Worm (Caenorhabditis elegans): ENCODE results near the gene Y82E9BR.6.

Gene Y82E9BR.6

ce11 chrIII:1380535-1381274 lies at the start of gene Y82E9BR.6, which contains the start of gene pals-21:
Gene Y82E9BR.6, plus strand, starts transcription at chrIII:1381224.
Gene pals-21, minus strand, starts transcription at chrIII:1380635.
- TF ChIP-seq ets-5 (GFP tag; IDR thresholded peaks at IDR 0.05) = no peak
- no peak for TF ChIP-seq efl-1 (optimal IDR thresholded peaks at IDR 0.05)
- TF ChIP-seq efl-1 (GFP tag; optimal IDR thresholded peaks at IDR 0.05 in 1 of 2) = peak in 1 of 2 experiments; percentile 52

- no peak for TF ChIP-seq F16B12.6 (tag; optimal IDR thresholded peaks at IDR 0.05)
- no peak for TF ChIP-seq unc-62 (GFP tag; optimal IDR thresholded peaks at IDR 0.05)
- no peak for TF ChIP-seq elt-3 (tag; optimal IDR thresholded peaks at IDR 0.05)
- no peak for TF ChIP-seq lin-14 (GFP tag; optimal IDR thresholded peaks at IDR 0.05)
- peak; percentile 23 for TF ChIP-seq elt-2 (tag; optimal IDR thresholded peaks at IDR 0.05)
- no peak for TF ChIP-seq lin-13 (GFP tag; optimal IDR thresholded peaks at IDR 0.05)
- TF ChIP-seq efl-3 (GFP tag; optimal IDR thresholded peaks at IDR 0.05) = no peak
- no peak for TF ChIP-seq mef-2 (tag; optimal IDR thresholded peaks at IDR 0.05)
Measured at ce11 chrIII:1331894-1332293, 49.1 kb upstream of the Y82E9BR.6 start, which contains the start of gene Y82E9BL.19. Gene Y82E9BL.19, plus strand, starts transcription at chrIII:1332016.

- TF ChIP-seq nhr-76 (tag; optimal IDR thresholded peaks at IDR 0.05) (no peak), sox-4 (tag; optimal IDR thresholded peaks at IDR 0.05) (no peak), isw-1 (GFP tag; IDR thresholded peaks at IDR 0.05) (no peak), vab-15 (tag; optimal IDR thresholded peaks at IDR 0.05) (no peak), fos-1 (tag; optimal IDR thresholded peaks at IDR 0.05) (no peak), nhr-11 (tag; optimal IDR thresholded peaks at IDR 0.05) (no peak), aha-1 (tag; optimal IDR thresholded peaks at IDR 0.05) (no peak), unc-62 (GFP tag; optimal IDR thresholded peaks at IDR 0.05) (no peak), C16A3.4 (tag; optimal IDR thresholded peaks at IDR 0.05) (no peak), nhr-19 (GFP tag; conservative IDR thresholded peaks at IDR 0.05) (no peak), elt-3 (tag; optimal IDR thresholded peaks at IDR 0.05) (no peak), zip-4 (GFP tag; optimal IDR thresholded peaks at IDR 0.05) (no peak), ceh-88 (GFP tag; IDR thresholded peaks at IDR 0.05) (no peak), fkh-8 (tag; optimal IDR thresholded peaks at IDR 0.05) (no peak), Y116A8C.19 (tag; optimal IDR thresholded peaks at IDR 0.05; ENCODE audit: borderline replicate concordance) (no peak), lin-39 (tag; optimal IDR thresholded peaks at IDR 0.05) (no peak), nhr-85 (tag) (no peak), dpl-1 (GFP tag; optimal IDR thresholded peaks at IDR 0.05) (no peak), lin-15B (tag; optimal IDR thresholded peaks at IDR 0.05) (no peak)
Measured at ce11 chrIII:1340240-1340639, 40.8 kb upstream of the Y82E9BR.6 start, which contains the start of gene fbxa-5. Gene fbxa-5, minus strand, starts transcription at chrIII:1340340.

- TF ChIP-seq lin-35 (GFP tag; optimal IDR thresholded peaks at IDR 0.05) (no peak), efl-3 (GFP tag; optimal IDR thresholded peaks at IDR 0.05) (no peak), ets-5 (GFP tag; IDR thresholded peaks at IDR 0.05) (no peak), fkh-10 (GFP tag; optimal IDR thresholded peaks at IDR 0.05) (no peak), vab-15 (tag; optimal IDR thresholded peaks at IDR 0.05) (no peak), xbp-1 (tag; optimal IDR thresholded peaks at IDR 0.05) (no peak), ztf-11 (tag; optimal IDR thresholded peaks at IDR 0.05) (no peak), lir-3 (tag; optimal IDR thresholded peaks at IDR 0.05; ENCODE audit: poor library complexity) (no peak), nhr-12 (tag; optimal IDR thresholded peaks at IDR 0.05) (no peak), ceh-82 (tag; optimal IDR thresholded peaks at IDR 0.05) (no peak), F16B12.6 (tag; optimal IDR thresholded peaks at IDR 0.05) (no peak), mef-2 (tag; optimal IDR thresholded peaks at IDR 0.05) (no peak), nhr-47 (tag; optimal IDR thresholded peaks at IDR 0.05) (no peak), nhr-84 (tag; optimal IDR thresholded peaks at IDR 0.05) (no peak), hlh-17 (GFP tag; optimal IDR thresholded peaks at IDR 0.05; ENCODE audit: borderline replicate concordance) (no peak), dpl-1 (GFP tag; optimal IDR thresholded peaks at IDR 0.05) (no peak), jun-1 (tag; optimal IDR thresholded peaks at IDR 0.05) (no peak), ztf-4 (tag; optimal IDR thresholded peaks at IDR 0.05) (no peak), zip-4 (GFP tag; optimal IDR thresholded peaks at IDR 0.05) (no peak), fkh-4 (tag; optimal IDR thresholded peaks at IDR 0.05; ENCODE audit: borderline replicate concordance) (no peak)
Measured at ce11 chrIII:1342488-1342887, 38.5 kb upstream of the Y82E9BR.6 start, which contains the start of gene fbxa-26. Gene fbxa-26, minus strand, starts transcription at chrIII:1342522.
